Worm (Caenorhabditis elegans) whole organism, L3 larva: Measurements from ENCODE around the gene T05D4.5.

Source experiments
- aly-2 ChIP-seq: fragments of 150-350 bp; optimal IDR thresholded peaks from 2 replicates; lab custom pipeline; 2014; ENCODE audit warnings: missing biosample characterization, missing genetic modification characterization
- ama-1 ChIP-seq: fragments of 150-350 bp; optimal IDR thresholded peaks from 2 replicates; lab custom pipeline; 2018
- ceh-16 ChIP-seq: sonication (generic microtip); optimal IDR thresholded peaks from 2 replicates; lab custom pipeline; 2017; ENCODE audit warnings: missing biosample characterization, missing genetic modification characterization
- ceh-28 ChIP-seq: fragments of 150-350 bp; optimal IDR thresholded peaks from 2 replicates; lab custom pipeline; 2014; ENCODE audit warnings: missing biosample characterization, missing genetic modification reagents, missing genetic modification characterization
- ceh-82 ChIP-seq: fragments of 150-350 bp; optimal IDR thresholded peaks from 2 replicates; lab custom pipeline; 2014; ENCODE audit warnings: missing biosample characterization, missing genetic modification characterization
- ceh-9 ChIP-seq: sonication (generic microtip); optimal IDR thresholded peaks from 2 replicates; lab custom pipeline; 2018; ENCODE audit warnings: missing biosample characterization, missing genetic modification characterization
- daf-12 ChIP-seq: fragments of 150-350 bp; optimal IDR thresholded peaks from 2 replicates; lab custom pipeline; 2014; ENCODE audit warnings: missing biosample characterization, missing genetic modification reagents, missing genetic modification characterization
- egl-27 ChIP-seq: sonication (generic microtip); optimal IDR thresholded peaks from 4 replicates; lab custom pipeline; 2017; ENCODE audit warnings: missing biosample characterization, missing genetic modification reagents, missing genetic modification characterization
- elt-1 ChIP-seq: fragments of 150-350 bp; optimal IDR thresholded peaks from 2 replicates; lab custom pipeline; 2014; ENCODE audit warnings: missing biosample characterization, missing genetic modification characterization
- elt-2 ChIP-seq: sonication (generic microtip); optimal IDR thresholded peaks from 2 replicates; lab custom pipeline; 2016; ENCODE audit warnings: missing genetic modification reagents, mild to moderate bottlenecking, missing genetic modification characterization, missing compliant biosample characterization
- elt-3 ChIP-seq, 3 experiments: fragments of 150-350 bp in 1 of 3; sonication (generic microtip) in 2 of 3; optimal IDR thresholded peaks; 2 replicates in 2 of 3; 4 replicates in 1 of 3; lab custom pipeline; 2014 to 2017; ENCODE audit warnings: missing biosample characterization in 3 of 3, missing genetic modification characterization in 3 of 3
- eor-1 ChIP-seq, 2 experiments: fragments of 150-350 bp; optimal IDR thresholded peaks; 2 replicates each; lab custom pipeline; 2014 to 2018; ENCODE audit warnings: missing biosample characterization in 2 of 2, missing genetic modification characterization in 2 of 2
- fkh-10 ChIP-seq: sonication (generic microtip); optimal IDR thresholded peaks from 2 replicates; lab custom pipeline; 2017; ENCODE audit warnings: missing biosample characterization, missing genetic modification reagents, missing genetic modification characterization
- fkh-2 ChIP-seq: fragments of 150-350 bp; optimal IDR thresholded peaks from 2 replicates; lab custom pipeline; 2014; ENCODE audit warnings: missing biosample characterization, missing genetic modification reagents, missing genetic modification characterization
- fos-1 ChIP-seq: fragments of 150-350 bp; optimal IDR thresholded peaks from 2 replicates; lab custom pipeline; 2014; ENCODE audit warnings: missing biosample characterization, missing genetic modification characterization
- jun-1 ChIP-seq: fragments of 150-350 bp; optimal IDR thresholded peaks from 2 replicates; lab custom pipeline; 2014; ENCODE audit warnings: missing biosample characterization, missing genetic modification reagents, missing genetic modification characterization
- lin-15B ChIP-seq: fragments of 150-350 bp; optimal IDR thresholded peaks from 2 replicates; lab custom pipeline; 2014; ENCODE audit warnings: missing biosample characterization, missing genetic modification characterization
- lin-39 ChIP-seq: fragments of 150-350 bp; optimal IDR thresholded peaks from 2 replicates; lab custom pipeline; 2018; ENCODE audit warnings: missing biosample characterization, missing genetic modification reagents, missing genetic modification characterization
- mdl-1 ChIP-seq: fragments of 150-350 bp; optimal IDR thresholded peaks from 2 replicates; lab custom pipeline; 2014; ENCODE audit warnings: missing biosample characterization, missing genetic modification characterization
- nfya-1 ChIP-seq: sonication (generic microtip); optimal IDR thresholded peaks from 2 replicates; lab custom pipeline; 2017; ENCODE audit warnings: missing genetic modification characterization, mild to moderate bottlenecking, missing compliant biosample characterization, antibody characterized with exemption, moderate library complexity; ENCODE audit not compliant: insufficient read depth
- nhr-11 ChIP-seq: fragments of 150-350 bp; optimal IDR thresholded peaks from 2 replicates; lab custom pipeline; 2014; ENCODE audit warnings: missing biosample characterization, missing genetic modification characterization
- nhr-23 ChIP-seq: fragments of 150-350 bp; optimal IDR thresholded peaks from 2 replicates; lab custom pipeline; 2014; ENCODE audit warnings: missing biosample characterization, missing genetic modification reagents, missing genetic modification characterization
- nhr-25 ChIP-seq: sonication (generic microtip); optimal IDR thresholded peaks from 2 replicates; lab custom pipeline; 2017; ENCODE audit warnings: missing biosample characterization, missing genetic modification characterization
- nhr-76 ChIP-seq: fragments of 150-350 bp; sonication (generic microtip); optimal IDR thresholded peaks from 5 replicates; lab custom pipeline; 2014; ENCODE audit warnings: missing biosample characterization, missing genetic modification characterization
- nhr-77 ChIP-seq: fragments of 150-350 bp; optimal IDR thresholded peaks from 2 replicates; lab custom pipeline; 2014; ENCODE audit warnings: missing biosample characterization, missing genetic modification characterization
- pha-4 ChIP-seq: fragments of 150-350 bp; optimal IDR thresholded peaks from 2 replicates; lab custom pipeline; 2014; ENCODE audit warnings: missing biosample characterization, missing genetic modification reagents, missing genetic modification characterization
- pqm-1 ChIP-seq: fragments of 150-350 bp; optimal IDR thresholded peaks from 2 replicates; lab custom pipeline; 2017; ENCODE audit warnings: missing biosample characterization, missing genetic modification characterization, inconsistent platforms
- skn-1 ChIP-seq: fragments of 150-350 bp; optimal IDR thresholded peaks from 2 replicates; lab custom pipeline; 2014; ENCODE audit warnings: missing biosample characterization, missing genetic modification characterization
- snpc-4 ChIP-seq: fragments of 150-350 bp; optimal IDR thresholded peaks from 2 replicates; lab custom pipeline; 2014; ENCODE audit warnings: missing biosample characterization, missing genetic modification characterization
- tbx-2 ChIP-seq: sonication (generic microtip); optimal IDR thresholded peaks from 2 replicates; lab custom pipeline; 2016; ENCODE audit warnings: mild to moderate bottlenecking, missing genetic modification characterization, missing compliant biosample characterization
- unc-39 ChIP-seq: sonication (generic microtip); optimal IDR thresholded peaks from 4 replicates; lab custom pipeline; 2017; ENCODE audit warnings: missing biosample characterization, missing genetic modification characterization
- zag-1 ChIP-seq: fragments of 150-350 bp; optimal IDR thresholded peaks from 2 replicates; lab custom pipeline; 2014; ENCODE audit warnings: missing biosample characterization, missing genetic modification characterization
- ztf-11 ChIP-seq: fragments of 150-350 bp; optimal IDR thresholded peaks from 2 replicates; lab custom pipeline; 2014; ENCODE audit warnings: missing biosample characterization, missing genetic modification characterization
- ztf-4 ChIP-seq: fragments of 150-350 bp; optimal IDR thresholded peaks from 2 replicates; lab custom pipeline; 2014; ENCODE audit warnings: missing biosample characterization, missing genetic modification characterization

T05D4.5 gene

ce11 chrIII:13580538-13580937, at the start of gene T05D4.5:
Gene T05D4.5 (plus strand): TSS chrIII:13580838.
- TF ChIP-seq lin-15B (tag; lab: Kevin White, UChicago) (no peak), fos-1 (tag; lab: Kevin White, UChicago) (no peak), tbx-2 (tag; lab: Kevin White, UChicago) (no peak), fkh-2 (tag; lab: Kevin White, UChicago) (no peak), pqm-1 (tag; lab: Kevin White, UChicago) (no peak), nhr-76 (tag; lab: Kevin White, UChicago) (no peak), nhr-11 (tag; lab: Kevin White, UChicago) (no peak), ama-1 (lab: Kevin White, UChicago) (no peak), eor-1 (tag; optimal IDR thresholded peaks at IDR 0.05; lab: Kevin White, UChicago) (no peak), ceh-82 (tag; lab: Kevin White, UChicago) (no peak), aly-2 (tag; lab: Kevin White, UChicago) (no peak)
- TF ChIP-seq, all 47 proteins: peak for 0

ce11 chrIII:13530838-13531237, 49.8 kb upstream of the T05D4.5 start:
- no peak for TF ChIP-seq ztf-4 (tag; lab: Kevin White, UChicago)
- peak; percentile 67 for TF ChIP-seq pha-4 (tag; lab: Kevin White, UChicago)
- no peak for TF ChIP-seq egl-27 (tag; lab: Kevin White, UChicago)
- no peak for TF ChIP-seq snpc-4
- TF ChIP-seq tbx-2 (tag; lab: Kevin White, UChicago) = no peak
- no peak for TF ChIP-seq ceh-28 (tag; lab: Kevin White, UChicago)

- TF ChIP-seq fkh-10 (GFP tag; lab: Kevin White, UChicago) = no peak
- no peak for TF ChIP-seq mdl-1 (tag; lab: Kevin White, UChicago)
- peak; percentile 18 for TF ChIP-seq nhr-23 (tag; lab: Kevin White, UChicago)
- peak; percentile 4 for TF ChIP-seq pha-4 (tag; lab: Kevin White, UChicago)
- TF ChIP-seq jun-1 = no peak
- TF ChIP-seq nhr-25 = peak; percentile 63
- no peak for TF ChIP-seq nfya-1
- no peak for TF ChIP-seq daf-12
- TF ChIP-seq zag-1 = no peak
- TF ChIP-seq, all 47 proteins: peak for 3
Measured at ce11 chrIII:13534704-13535103, 45.9 kb upstream of the T05D4.5 start.

ce11 chrIII:13535735-13536390, 44.8 kb upstream of the T05D4.5 start:
- no peak for TF ChIP-seq pqm-1 (tag; lab: Kevin White, UChicago)
- no peak for TF ChIP-seq ceh-9 (tag; lab: Kevin White, UChicago)
- TF ChIP-seq ztf-11 = no peak
- TF ChIP-seq jun-1 = no peak
- TF ChIP-seq lin-39 = no peak
- TF ChIP-seq, all 47 proteins: peak for 0

ce11 chrIII:13540791-13541190, 39.8 kb upstream of the T05D4.5 start:
- TF ChIP-seq elt-1 (tag; lab: Kevin White, UChicago) = no peak
- TF ChIP-seq snpc-4 = no peak
- TF ChIP-seq unc-39 = no peak
- TF ChIP-seq mdl-1 (tag; lab: Kevin White, UChicago) = no peak
- TF ChIP-seq ama-1 (lab: Kevin White, UChicago) = no peak
- no peak for TF ChIP-seq nhr-77
- TF ChIP-seq zag-1 = no peak
- no peak for TF ChIP-seq tbx-2 (tag; lab: Kevin White, UChicago)
- no peak for TF ChIP-seq ceh-16 (tag; lab: Kevin White, UChicago)
- TF ChIP-seq nhr-11 (tag; lab: Kevin White, UChicago) = no peak
- no peak for TF ChIP-seq skn-1 (tag; lab: Kevin White, UChicago)
- no peak for TF ChIP-seq ceh-9 (tag; lab: Kevin White, UChicago)

- TF ChIP-seq pqm-1 (tag; lab: Kevin White, UChicago) = peak; percentile 90
- TF ChIP-seq fkh-2 (tag; lab: Kevin White, UChicago) = no peak
- TF ChIP-seq elt-3 (tag; optimal IDR thresholded peaks at IDR 0.05; lab: Kevin White, UChicago) = peak in 2 of 3 experiments; percentile 82 to 83
- TF ChIP-seq pha-4 (tag; lab: Kevin White, UChicago) = no peak
- peak; percentile 1 for TF ChIP-seq nfya-1
- peak; percentile 81 for TF ChIP-seq elt-2 (tag; lab: Kevin White, UChicago)
Measured at ce11 chrIII:13542458-13542857, 38.2 kb upstream of the T05D4.5 start.
